Worm (Caenorhabditis elegans): ENCODE measurements around the gene obr-1.
A peak's percentile ranks its signal among the peaks of the same experiment; 100 is the strongest.

The obr-1 gene

DNA sequence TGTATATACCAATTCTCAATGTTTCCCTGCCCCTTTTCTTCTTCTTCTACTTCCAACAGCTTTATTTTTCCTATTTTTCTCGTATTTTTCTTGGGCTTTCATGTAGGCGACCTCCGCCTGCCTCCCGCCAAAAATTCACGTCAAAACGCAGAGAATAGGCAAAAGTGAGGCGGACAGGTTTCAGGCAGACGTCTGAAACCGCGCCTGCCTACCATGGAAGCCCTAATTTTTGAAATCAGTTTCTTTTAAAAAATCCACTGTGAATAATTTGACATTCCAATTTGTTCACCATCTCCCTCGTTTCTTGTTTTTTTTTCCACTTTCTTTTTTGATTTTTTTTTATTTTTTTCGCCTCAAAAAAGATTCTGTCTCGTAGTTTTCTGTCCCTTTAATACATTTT is 31.9 kb downstream of the obr-1 start:
- TF ChIP-seq mdl-1 (tag; optimal IDR thresholded peaks at IDR 0.05) (no peak), ztf-11 (tag; optimal IDR thresholded peaks at IDR 0.05) (no peak), lin-11 (tag; optimal IDR thresholded peaks at IDR 0.05) (no peak), unc-55 (GFP tag; optimal IDR thresholded peaks at IDR 0.05) (no peak), Y55F3AM.14 (GFP tag; optimal IDR thresholded peaks at IDR 0.05) (no peak)

DNA sequence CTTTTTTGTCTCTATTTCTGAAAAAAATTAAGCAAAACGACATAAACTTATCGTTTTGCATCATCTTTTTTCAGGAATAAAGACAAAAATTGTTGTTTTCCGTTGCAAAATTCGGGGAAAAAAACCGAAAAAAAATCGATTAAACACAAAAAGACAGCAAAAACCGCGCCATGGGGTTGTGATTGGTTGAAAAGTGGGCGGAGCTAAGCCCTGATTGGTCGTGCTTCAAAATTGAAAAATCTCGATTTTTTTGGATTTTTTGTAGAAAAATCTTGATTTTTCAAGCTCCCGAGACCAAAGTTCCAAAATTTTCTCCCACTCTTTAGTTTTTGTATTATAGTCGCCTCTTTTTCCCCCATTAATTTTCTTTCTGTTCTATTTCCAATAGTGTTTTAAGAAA is 32.4 kb downstream of the obr-1 start:
- TF ChIP-seq nhr-12 (tag; optimal IDR thresholded peaks at IDR 0.05) (no peak), ztf-1 (GFP tag; conservative IDR thresholded peaks at IDR 0.05) (no peak), crh-2 (tag; optimal IDR thresholded peaks at IDR 0.05) (no peak), mdl-1 (tag; optimal IDR thresholded peaks at IDR 0.05) (no peak), sem-4 (tag; optimal IDR thresholded peaks at IDR 0.05) (no peak), ztf-11 (tag; optimal IDR thresholded peaks at IDR 0.05) (no peak), mbf-1 (tag; optimal IDR thresholded peaks at IDR 0.05) (no peak), C34F6.9 (tag; optimal IDR thresholded peaks at IDR 0.05) (no peak), zag-1 (tag; optimal IDR thresholded peaks at IDR 0.05) (no peak), egl-27 (tag; optimal IDR thresholded peaks at IDR 0.05) (no peak), mab-5 (tag; optimal IDR thresholded peaks at IDR 0.05) (no peak), alr-1 (tag; optimal IDR thresholded peaks at IDR 0.05) (no peak), gmeb-1 (tag; optimal IDR thresholded peaks at IDR 0.05) (no peak), nhr-129 (tag; optimal IDR thresholded peaks at IDR 0.05) (no peak), F13H6.1 (tag; optimal IDR thresholded peaks at IDR 0.05) (no peak), ceh-16 (tag; optimal IDR thresholded peaks at IDR 0.05) (no peak), peb-1 (tag; optimal IDR thresholded peaks at IDR 0.05) (no peak)

DNA sequence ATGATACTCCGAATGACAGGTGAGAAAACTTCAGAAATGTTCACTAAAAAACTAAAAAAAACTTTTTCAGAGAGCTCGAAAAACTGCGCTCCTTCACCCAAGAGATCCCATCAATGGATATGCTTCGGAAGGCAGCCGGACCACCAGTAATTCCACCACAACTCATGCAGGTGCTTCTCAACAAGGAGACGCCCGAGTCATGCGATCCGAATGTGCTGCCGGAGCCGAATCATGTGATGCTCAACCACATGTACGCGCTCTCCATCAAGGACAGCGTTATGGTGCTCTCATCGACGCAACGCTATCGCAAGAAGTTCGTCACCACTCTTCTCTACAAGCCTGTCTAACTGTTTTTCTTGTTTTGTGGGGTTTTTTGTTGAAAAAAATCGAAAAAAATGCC is 33.0 kb downstream of the obr-1 start:
- TF ChIP-seq Y55F3AM.14 (GFP tag; optimal IDR thresholded peaks at IDR 0.05) = no peak
- TF ChIP-seq R02D3.7 (tag; optimal IDR thresholded peaks at IDR 0.05) = no peak
- TF ChIP-seq dmd-4 (tag; optimal IDR thresholded peaks at IDR 0.05) = no peak
- TF ChIP-seq ceh-82 (tag; optimal IDR thresholded peaks at IDR 0.05) = no peak
- no peak for TF ChIP-seq blmp-1 (tag; optimal IDR thresholded peaks at IDR 0.05; ENCODE audit: insufficient read depth)
- no peak for TF ChIP-seq lsy-2 (tag; optimal IDR thresholded peaks at IDR 0.05)
- no peak for TF ChIP-seq nhr-25 (tag; optimal IDR thresholded peaks at IDR 0.05)
- TF ChIP-seq nhr-6 (tag; optimal IDR thresholded peaks at IDR 0.05) = no peak
- no peak for TF ChIP-seq ztf-1 (GFP tag; conservative IDR thresholded peaks at IDR 0.05)
- no peak for TF ChIP-seq lin-13 (GFP tag; optimal IDR thresholded peaks at IDR 0.05)
- TF ChIP-seq nhr-237 (tag; optimal IDR thresholded peaks at IDR 0.05) = no peak
- TF ChIP-seq lin-11 (tag; optimal IDR thresholded peaks at IDR 0.05) = no peak
- no peak for TF ChIP-seq nhr-23 (tag; optimal IDR thresholded peaks at IDR 0.05)
- no peak for TF ChIP-seq unc-55 (GFP tag; optimal IDR thresholded peaks at IDR 0.05)
- TF ChIP-seq ceh-16 (tag; optimal IDR thresholded peaks at IDR 0.05) = no peak
- no peak for TF ChIP-seq egl-27 (tag; optimal IDR thresholded peaks at IDR 0.05)
- no peak for TF ChIP-seq nhr-10 (tag; optimal IDR thresholded peaks at IDR 0.05)
- TF ChIP-seq snpc-4 (tag; optimal IDR thresholded peaks at IDR 0.05) = no peak

DNA sequence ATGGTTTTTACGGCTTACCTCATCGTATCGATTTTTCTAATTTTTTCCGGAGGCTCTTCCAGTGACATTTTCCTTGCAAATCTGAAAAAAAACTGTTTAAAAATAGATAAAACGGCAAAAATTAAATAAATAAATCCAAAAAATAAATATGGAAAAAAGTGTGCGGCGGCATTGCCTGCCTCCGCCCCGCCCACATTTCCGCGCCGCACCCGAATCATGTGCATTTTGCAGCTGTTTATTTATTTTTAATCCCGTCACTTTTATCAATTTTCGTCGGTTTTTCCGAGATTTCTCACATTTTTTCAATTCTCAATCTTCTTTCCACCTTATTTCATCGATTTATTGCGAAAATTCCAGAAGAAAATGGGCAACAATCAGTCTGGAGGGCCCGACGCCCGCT is 33.9 kb downstream of the obr-1 start, which contains the start of the genes Y47D3A.14 and aakb-2:
Y47D3A.14 (minus strand) TSS at position 81 of the 400 bp plus-strand sequence.
aakb-2 (plus strand) TSS at position 356 of the 400 bp plus-strand sequence.
- TF ChIP-seq elt-1 (tag; optimal IDR thresholded peaks at IDR 0.05) (no peak), crh-2 (tag; optimal IDR thresholded peaks at IDR 0.05) (peak; percentile 43), lin-11 (tag; optimal IDR thresholded peaks at IDR 0.05) (peak; percentile 57), lin-13 (GFP tag; optimal IDR thresholded peaks at IDR 0.05) (peak; percentile 36), ztf-11 (tag; optimal IDR thresholded peaks at IDR 0.05) (no peak), unc-55 (GFP tag; optimal IDR thresholded peaks at IDR 0.05) (peak; percentile 77), ztf-4 (tag; optimal IDR thresholded peaks at IDR 0.05) (peak; percentile 7), F13H6.1 (tag; optimal IDR thresholded peaks at IDR 0.05) (peak; percentile 26), unc-62 (GFP tag; optimal IDR thresholded peaks at IDR 0.05) (no peak), snpc-4 (tag; optimal IDR thresholded peaks at IDR 0.05) (peak; percentile 34), lsy-2 (tag; optimal IDR thresholded peaks at IDR 0.05) (peak in 1 of 2 experiments; percentile 62), C34F6.9 (tag; optimal IDR thresholded peaks at IDR 0.05) (peak; percentile 56), lin-39 (tag; optimal IDR thresholded peaks at IDR 0.05) (no peak), mbf-1 (tag; optimal IDR thresholded peaks at IDR 0.05) (no peak), nhr-129 (tag; optimal IDR thresholded peaks at IDR 0.05) (peak; percentile 0), sma-3 (GFP tag; optimal IDR thresholded peaks at IDR 0.05) (peak; percentile 45), gmeb-1 (tag; optimal IDR thresholded peaks at IDR 0.05) (peak; percentile 40), nhr-21 (tag; optimal IDR thresholded peaks at IDR 0.05) (peak; percentile 25), sma-9 (GFP tag; optimal IDR thresholded peaks at IDR 0.05) (peak; percentile 57), sma-9 (tag; optimal IDR thresholded peaks at IDR 0.05) (no peak), nhr-25 (tag; optimal IDR thresholded peaks at IDR 0.05) (peak; percentile 21)
